Worm (Caenorhabditis elegans) whole organism, L4 larva: ENCODE results near the gene C18D4.3.

Experiments used
- daf-19 ChIP-seq: fragments of 200-800 bp; sonication (Bioruptor generic); conservative IDR thresholded peaks from 2 replicates; pipeline ENCODE4 v1.3.6; 2022; ENCODE audit warnings: missing genetic modification characterization, missing compliant biosample characterization
- dpl-1 ChIP-seq: fragments of 150-350 bp; optimal IDR thresholded peaks from 2 replicates; lab custom pipeline; 2014; ENCODE audit warnings: missing biosample characterization, missing genetic modification reagents, missing genetic modification characterization
- fos-1 ChIP-seq: fragments of 150-350 bp; optimal IDR thresholded peaks from 2 replicates; lab custom pipeline; 2014; ENCODE audit warnings: missing biosample characterization, missing genetic modification characterization
- hlh-11 ChIP-seq: fragments of 200-800 bp; sonication (Bioruptor generic); optimal IDR thresholded peaks from 2 replicates; lab custom pipeline; 2018; ENCODE audit warnings: mild to moderate bottlenecking, missing genetic modification characterization, missing compliant biosample characterization
- lin-1 ChIP-seq: fragments of 200-800 bp; sonication (Bioruptor generic); IDR thresholded peaks from 2 replicates; pipeline ENCODE4 v1.3.6; 2022; ENCODE audit warnings: missing genetic modification reagents, missing genetic modification characterization, missing compliant biosample characterization
- lir-3 ChIP-seq: sonication (generic microtip); optimal IDR thresholded peaks from 2 replicates; lab custom pipeline; 2016; ENCODE audit warnings: mild to moderate bottlenecking, missing genetic modification characterization, missing compliant biosample characterization
- madf-5 ChIP-seq, 2 experiments: fragments of 200-800 bp; sonication (Bioruptor generic); IDR thresholded peaks; 2 replicates each; pipeline ENCODE4 v1.3.6; 2022; ENCODE audit warnings: missing compliant biosample characterization in 2 of 2, missing genetic modification characterization in 2 of 2
- nhr-28 ChIP-seq: fragments of 150-350 bp; optimal IDR thresholded peaks from 2 replicates; lab custom pipeline; 2014; ENCODE audit warnings: missing biosample characterization, missing genetic modification characterization
- nhr-48 ChIP-seq: sonication (generic microtip); optimal IDR thresholded peaks from 2 replicates; lab custom pipeline; 2016; ENCODE audit warnings: mild to moderate bottlenecking, missing genetic modification characterization, missing compliant biosample characterization
- nhr-6 ChIP-seq: fragments of 150-350 bp; optimal IDR thresholded peaks from 2 replicates; lab custom pipeline; 2014; ENCODE audit warnings: missing biosample characterization, missing genetic modification characterization
- nhr-77 ChIP-seq: fragments of 150-350 bp; optimal IDR thresholded peaks from 2 replicates; lab custom pipeline; 2014; ENCODE audit warnings: missing biosample characterization, missing genetic modification characterization
- sdz-12 ChIP-seq: fragments of 200-800 bp; sonication (Bioruptor generic); optimal IDR thresholded peaks from 2 replicates; lab custom pipeline; 2018; ENCODE audit warnings: mild to moderate bottlenecking, missing genetic modification characterization, missing compliant biosample characterization
- unc-62 ChIP-seq, 3 experiments: fragments of 150-350 bp in 1 of 3; sonication (generic microtip); optimal IDR thresholded peaks in 2 of 3; peaks in 1 of 3; 1 replicate in 1 of 3; 2 replicates in 2 of 3; lab custom pipeline; 2014 to 2017; ENCODE audit warnings: missing biosample characterization in 3 of 3, missing genetic modification characterization in 3 of 3, missing genetic modification reagents in 3 of 3, missing genotype in 1 of 3
- zag-1 ChIP-seq: fragments of 150-350 bp; optimal IDR thresholded peaks from 2 replicates; lab custom pipeline; 2014; ENCODE audit warnings: missing biosample characterization, missing genetic modification characterization

ce11 chrV:17512763-17513162 lies 19.8 kb downstream of the C18D4.3 start:
- TF ChIP-seq hlh-11 (no peak), nhr-28 (tag; lab: Kevin White, UChicago) (no peak), unc-62 (GFP tag; optimal IDR thresholded peaks at IDR 0.05 in 1 of 2; lab: Kevin White, UChicago) (no peak), unc-62 (tag; optimal IDR thresholded peaks at IDR 0.05; lab: Kevin White, UChicago) (no peak), zag-1 (no peak), madf-5 (GFP tag; IDR thresholded peaks at IDR 0.05; lab: Robert Waterston, UW) (no peak), dpl-1 (GFP tag; lab: Kevin White, UChicago) (no peak), nhr-6 (no peak), sdz-12 (no peak), lir-3 (tag; lab: Kevin White, UChicago) (no peak), lin-1 (no peak), nhr-77 (tag; lab: Kevin White, UChicago) (no peak), fos-1 (tag; lab: Kevin White, UChicago) (no peak), daf-19 (GFP tag; lab: Robert Waterston, UW) (no peak), nhr-48 (tag; lab: Kevin White, UChicago) (no peak)
